Worm (Caenorhabditis elegans): ENCODE results near the gene C16A3.6.

C16A3.6 gene

DNA sequence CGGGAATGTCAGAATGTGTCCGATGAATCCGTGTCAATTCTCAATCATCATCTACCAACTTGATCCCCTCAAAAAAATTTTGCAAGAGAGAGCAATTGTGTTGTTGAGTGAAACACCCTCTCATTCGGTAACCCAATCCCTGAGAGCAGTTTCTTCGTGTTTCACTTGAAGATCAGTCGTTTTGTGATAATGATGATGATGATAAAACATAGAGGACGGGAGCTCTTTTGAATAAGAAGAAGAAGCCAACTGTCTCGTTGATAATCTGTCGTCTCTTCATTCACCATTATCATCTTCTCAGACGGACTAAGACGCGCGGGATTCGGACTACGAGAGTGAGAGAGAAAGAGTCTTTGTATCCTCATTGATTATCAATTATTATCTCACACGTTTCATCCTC is 26.1 kb downstream of the C16A3.6 start:
- no peak for TF ChIP-seq pha-2 (tag; optimal IDR thresholded peaks at IDR 0.05)
- TF ChIP-seq ceh-18 (tag; optimal IDR thresholded peaks at IDR 0.05), result peak; percentile 73
- TF ChIP-seq ceh-34 (tag; optimal IDR thresholded peaks at IDR 0.05), result peak; percentile 60
- no peak for TF ChIP-seq tbx-2 (tag; optimal IDR thresholded peaks at IDR 0.05)
- peak; percentile 92 for TF ChIP-seq unc-55 (GFP tag; optimal IDR thresholded peaks at IDR 0.05)
- no peak for TF ChIP-seq dmd-4 (tag; optimal IDR thresholded peaks at IDR 0.05; ENCODE audit: borderline replicate concordance)
- TF ChIP-seq nfya-1 (tag; optimal IDR thresholded peaks at IDR 0.05), result peak; percentile 18
- no peak for TF ChIP-seq hlh-30 (tag; optimal IDR thresholded peaks at IDR 0.05; ENCODE audit: insufficient read depth)
- no peak for TF ChIP-seq pag-3 (tag; optimal IDR thresholded peaks at IDR 0.05; ENCODE audit: borderline replicate concordance)
- no peak for TF ChIP-seq gmeb-2 (tag; optimal IDR thresholded peaks at IDR 0.05)

DNA sequence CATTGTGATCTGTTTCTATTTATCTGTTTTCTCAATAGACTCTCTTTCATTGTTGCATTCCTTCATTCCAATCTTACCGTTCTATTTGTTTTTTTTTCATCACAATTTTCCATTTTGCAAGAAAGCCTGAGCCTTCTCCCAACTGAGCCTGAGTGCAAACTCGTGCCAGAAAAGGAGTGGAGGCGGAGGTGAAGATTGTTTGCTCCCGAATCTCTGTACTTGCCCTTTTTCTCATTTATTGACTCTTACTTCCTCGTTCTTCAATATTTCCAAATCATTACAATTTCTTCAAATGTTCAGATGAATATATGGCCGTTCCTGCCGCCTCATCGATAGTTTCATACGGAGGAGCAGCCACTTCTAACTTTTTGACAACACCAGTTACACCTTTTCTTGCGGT is 27.8 kb downstream of the C16A3.6 start, which contains the start of gene let-756:
Gene let-756, plus strand, starts transcription at position 301 of the 400 bp plus-strand sequence.
- TF ChIP-seq elt-4 (tag; optimal IDR thresholded peaks at IDR 0.05), result no peak
- TF ChIP-seq sdc-2 (tag; optimal IDR thresholded peaks at IDR 0.05), result no peak
- TF ChIP-seq eyg-1 (tag; optimal IDR thresholded peaks at IDR 0.05), result no peak
- TF ChIP-seq nhr-232 (tag; optimal IDR thresholded peaks at IDR 0.05), result no peak
- no peak for TF ChIP-seq elt-2 (tag; optimal IDR thresholded peaks at IDR 0.05)
- no peak for TF ChIP-seq hlh-30 (tag; optimal IDR thresholded peaks at IDR 0.05; ENCODE audit: insufficient read depth)
- no peak for TF ChIP-seq hlh-15 (tag; optimal IDR thresholded peaks at IDR 0.05)
- TF ChIP-seq ceh-48 (tag; optimal IDR thresholded peaks at IDR 0.05), result no peak
- TF ChIP-seq fax-1 (tag; optimal IDR thresholded peaks at IDR 0.05), result no peak

DNA sequence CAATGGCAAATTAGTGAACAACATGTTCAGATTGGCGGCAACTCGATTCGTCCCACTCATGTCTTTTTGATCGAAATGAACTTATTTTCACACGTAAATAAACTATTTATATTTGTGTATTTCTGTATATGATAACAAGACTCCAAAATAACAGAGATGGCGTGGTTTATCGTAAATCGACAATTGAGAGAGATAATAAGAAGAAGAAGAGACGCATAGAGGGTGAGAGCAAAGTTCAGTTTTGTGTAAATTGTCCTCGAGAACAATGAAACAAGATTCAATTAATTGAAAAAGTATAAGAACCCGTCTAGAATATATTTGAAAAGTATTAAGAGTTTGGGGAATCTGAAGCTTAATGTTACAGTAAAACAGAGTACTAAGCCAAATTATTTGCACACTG is 32.4 kb downstream of the C16A3.6 start:
- TF ChIP-seq unc-55 (GFP tag; optimal IDR thresholded peaks at IDR 0.05) (no peak), madf-2 (tag; optimal IDR thresholded peaks at IDR 0.05) (no peak), ceh-18 (tag; optimal IDR thresholded peaks at IDR 0.05) (no peak), pros-1 (tag; optimal IDR thresholded peaks at IDR 0.05) (no peak), dmd-4 (tag; optimal IDR thresholded peaks at IDR 0.05; ENCODE audit: borderline replicate concordance) (no peak), C38D4.7 (GFP tag; optimal IDR thresholded peaks at IDR 0.05) (no peak)

DNA sequence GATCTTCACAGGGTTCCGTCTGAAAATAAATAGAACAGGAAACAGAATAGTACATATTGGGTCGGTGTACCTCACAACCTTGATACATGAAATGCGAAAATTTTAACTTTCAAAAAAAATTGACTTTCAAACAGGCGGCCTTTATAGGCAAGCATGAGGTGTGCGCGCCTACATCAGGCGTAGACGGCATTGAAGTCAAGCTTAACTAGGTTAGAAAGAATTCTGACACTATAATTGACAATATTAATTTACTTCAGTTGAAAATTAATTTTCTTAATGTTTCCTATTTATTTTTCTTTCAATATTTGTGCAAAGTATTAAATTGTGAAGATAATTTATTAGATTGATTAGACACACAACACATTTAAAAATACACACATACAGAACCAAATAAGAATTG is 32.9 kb downstream of the C16A3.6 start, which contains the start of gene C05D11.5:
Gene C05D11.5, minus strand, starts transcription at position 101 of the 400 bp plus-strand sequence.
- TF ChIP-seq sox-2 (GFP tag; IDR thresholded peaks at IDR 0.05) (no peak), ceh-18 (tag; optimal IDR thresholded peaks at IDR 0.05) (no peak), ttx-3 (tag; optimal IDR thresholded peaks at IDR 0.05) (no peak), ceh-19 (GFP tag; optimal IDR thresholded peaks at IDR 0.05) (no peak), npax-4 (tag; optimal IDR thresholded peaks at IDR 0.05) (no peak), ceh-6 (GFP tag; optimal IDR thresholded peaks at IDR 0.05) (no peak), tbx-2 (tag; optimal IDR thresholded peaks at IDR 0.05) (no peak), dmd-4 (tag; optimal IDR thresholded peaks at IDR 0.05; ENCODE audit: borderline replicate concordance) (no peak), ceh-45 (GFP tag; IDR thresholded peaks at IDR 0.05) (no peak), ref-2 (tag; optimal IDR thresholded peaks at IDR 0.05) (no peak), sdc-2 (tag; optimal IDR thresholded peaks at IDR 0.05) (no peak), eyg-1 (tag; optimal IDR thresholded peaks at IDR 0.05) (no peak), ceh-31 (tag; optimal IDR thresholded peaks at IDR 0.05) (no peak), gmeb-2 (tag; optimal IDR thresholded peaks at IDR 0.05) (no peak), ceh-2 (tag; optimal IDR thresholded peaks at IDR 0.05) (no peak)

DNA sequence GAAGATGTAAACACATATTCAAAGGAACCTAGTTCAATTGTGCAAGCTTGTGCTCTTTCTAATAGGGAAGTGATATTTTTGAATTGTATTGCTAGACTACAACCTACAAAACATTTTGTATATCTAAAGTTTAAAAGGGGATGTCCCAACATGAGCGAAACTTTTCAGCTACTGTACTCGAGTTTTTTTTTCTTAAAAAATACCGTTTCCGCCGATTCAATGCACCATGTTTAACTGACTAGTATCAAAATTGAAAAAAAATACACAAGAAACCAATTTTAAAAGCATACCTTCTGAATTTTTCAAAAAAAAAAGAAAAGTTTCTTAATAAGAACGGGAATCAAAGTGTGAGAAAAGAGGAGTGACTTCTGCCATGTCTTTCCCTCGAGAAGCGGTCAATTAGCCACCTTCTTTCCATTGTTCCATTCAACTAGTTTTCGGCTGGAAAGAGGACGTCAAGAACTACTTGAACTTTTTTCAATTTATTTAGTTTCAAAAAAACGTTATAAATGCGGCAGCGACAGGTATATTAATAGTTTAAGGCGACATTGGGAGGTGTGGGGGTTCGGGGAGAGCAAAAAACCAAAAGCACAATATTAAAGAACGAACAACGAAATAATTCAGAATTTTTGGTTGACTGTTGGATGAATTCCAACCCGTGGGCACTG is 36.4 kb downstream of the C16A3.6 start, which contains the start of gene nas-4:
Gene nas-4, minus strand, starts transcription at position 351 of the 668 bp plus-strand sequence.
- TF ChIP-seq ceh-2 (tag; optimal IDR thresholded peaks at IDR 0.05), result no peak
- no peak for TF ChIP-seq K09A11.1 (tag; optimal IDR thresholded peaks at IDR 0.05; ENCODE audit: insufficient read depth)
- TF ChIP-seq ref-2 (tag; optimal IDR thresholded peaks at IDR 0.05), result no peak
- no peak for TF ChIP-seq pat-9 (tag; optimal IDR thresholded peaks at IDR 0.05)
- TF ChIP-seq zip-5 (tag; optimal IDR thresholded peaks at IDR 0.05), result no peak
- TF ChIP-seq ceh-6 (GFP tag; optimal IDR thresholded peaks at IDR 0.05), result no peak
- no peak for TF ChIP-seq hlh-8 (tag; optimal IDR thresholded peaks at IDR 0.05)
- TF ChIP-seq syd-9 (tag; optimal IDR thresholded peaks at IDR 0.05), result no peak
- no peak for TF ChIP-seq pha-4 (tag; optimal IDR thresholded peaks at IDR 0.05)
- TF ChIP-seq dmd-4 (tag; optimal IDR thresholded peaks at IDR 0.05; ENCODE audit: borderline replicate concordance), result no peak
- no peak for TF ChIP-seq pag-3 (tag; optimal IDR thresholded peaks at IDR 0.05; ENCODE audit: borderline replicate concordance)
- no peak for TF ChIP-seq C38D4.7 (GFP tag; optimal IDR thresholded peaks at IDR 0.05)
- no peak for TF ChIP-seq eyg-1 (tag; optimal IDR thresholded peaks at IDR 0.05)
- TF ChIP-seq nfya-1 (tag; optimal IDR thresholded peaks at IDR 0.05), result no peak
- no peak for TF ChIP-seq che-1 (tag; optimal IDR thresholded peaks at IDR 0.05)
